Fruit fly (Drosophila melanogaster) whole organism, embryonic: Measurements from ENCODE around the gene CG43322.
A peak's percentile ranks its signal among the peaks of the same experiment; 100 is the strongest.

Experiments
- CG11696 ChIP-seq: fragments of 200-800 bp; sonication (Bioruptor generic); IDR thresholded peaks from 2 replicates; pipeline ENCODE4 v1.3.6; 2022; ENCODE audit warnings: missing biosample characterization, missing genetic modification characterization
- CG13424 ChIP-seq: fragments of 200-800 bp; sonication (Bioruptor generic); optimal IDR thresholded peaks from 2 replicates; lab custom pipeline; 2019; ENCODE audit warnings: missing biosample characterization, mild to moderate bottlenecking, missing genetic modification characterization, moderate library complexity
- CG1602 ChIP-seq: fragments of 200-800 bp; sonication (Bioruptor generic); optimal IDR thresholded peaks from 3 replicates; lab custom pipeline; 2016; ENCODE audit warnings: missing biosample characterization, missing genetic modification characterization
- CG17359 ChIP-seq: fragments of 200-800 bp; sonication (Bioruptor generic); optimal IDR thresholded peaks from 3 replicates; lab custom pipeline; 2018; ENCODE audit warnings: missing biosample characterization, mild to moderate bottlenecking, missing genetic modification characterization, moderate library complexity
- CG34376 ChIP-seq: fragments of 200-800 bp; sonication (Bioruptor generic); optimal IDR thresholded peaks from 2 replicates; lab custom pipeline; 2018; ENCODE audit warnings: missing biosample characterization, mild to moderate bottlenecking, missing genetic modification characterization
- CG5245 ChIP-seq: fragments of 200-800 bp; sonication (Bioruptor generic); optimal IDR thresholded peaks from 3 replicates; lab custom pipeline; 2016; ENCODE audit warnings: missing biosample characterization, missing genetic modification characterization
- CG6175 ChIP-seq: fragments of 200-800 bp; sonication (Bioruptor generic); IDR thresholded peaks from 3 replicates; pipeline ENCODE4 v1.3.6; 2022; ENCODE audit warnings: missing biosample characterization, missing genetic modification characterization
- CG6254 ChIP-seq: fragments of 200-800 bp; sonication (Bioruptor generic); optimal IDR thresholded peaks from 3 replicates; lab custom pipeline; 2017; ENCODE audit warnings: mild to moderate bottlenecking, missing biosample characterization, missing genetic modification reagents, missing genetic modification characterization
- CG7271 ChIP-seq: fragments of 200-800 bp; sonication (Bioruptor generic); optimal IDR thresholded peaks from 2 replicates; lab custom pipeline; 2018; ENCODE audit warnings: missing biosample characterization, mild to moderate bottlenecking, missing genetic modification characterization, moderate library complexity
- CG9609 ChIP-seq: fragments of 200-800 bp; sonication (Bioruptor generic); optimal IDR thresholded peaks from 3 replicates; lab custom pipeline; 2016; ENCODE audit warnings: missing biosample characterization, missing genetic modification characterization
- CkIIα-i1 ChIP-seq: fragments of 200-800 bp; sonication (Bioruptor generic); IDR thresholded peaks from 2 replicates; pipeline ENCODE4 v1.3.6; 2022; ENCODE audit warnings: missing biosample characterization, missing genetic modification characterization
- Dad ChIP-seq: fragments of 200-800 bp; sonication (Bioruptor generic); optimal IDR thresholded peaks from 3 replicates; lab custom pipeline; 2016; ENCODE audit warnings: missing biosample characterization, missing genetic modification characterization
- Dip2 ChIP-seq: fragments of 200-800 bp; sonication (Bioruptor generic); IDR thresholded peaks from 2 replicates; pipeline ENCODE4 v1.3.6; 2022; ENCODE audit warnings: missing biosample characterization, missing genetic modification characterization
- Doc2 ChIP-seq: fragments of 200-800 bp; sonication (Bioruptor generic); IDR thresholded peaks from 2 replicates; pipeline ENCODE4 v1.3.6; 2022; ENCODE audit warnings: missing biosample characterization, missing genetic modification characterization
- E2f1 ChIP-seq: fragments of 200-800 bp; sonication (Bioruptor generic); IDR thresholded peaks from 2 replicates; pipeline ENCODE4 v1.3.6; 2022; ENCODE audit warnings: missing biosample characterization, missing genetic modification characterization
- Ets65A ChIP-seq: fragments of 200-800 bp; sonication (Bioruptor generic); peaks from one replicate; lab custom pipeline; 2016; ENCODE audit warnings: missing biosample characterization, missing genetic modification characterization
- GATAe ChIP-seq: fragments of 200-800 bp; sonication (Bioruptor generic); conservative IDR thresholded peaks from 2 replicates; pipeline ENCODE4 v1.3.6; 2022; ENCODE audit warnings: missing biosample characterization, missing genetic modification characterization
- HLH4C ChIP-seq: fragments of 200-800 bp; sonication (Bioruptor generic); IDR thresholded peaks from 3 replicates; pipeline ENCODE4 v1.3.6; 2022; ENCODE audit warnings: missing biosample characterization, missing genetic modification characterization; ENCODE audit not compliant: partially characterized antibody
- MBD-R2 ChIP-seq: fragments of 200-800 bp; sonication (Bioruptor generic); IDR thresholded peaks from 2 replicates; pipeline ENCODE4 v1.3.6; 2022; ENCODE audit warnings: missing biosample characterization, missing genetic modification characterization
- Meics ChIP-seq: fragments of 200-800 bp; sonication (Bioruptor generic); optimal IDR thresholded peaks from 2 replicates; lab custom pipeline; 2017; ENCODE audit warnings: missing biosample characterization, mild to moderate bottlenecking, missing genetic modification characterization
- Nf-YC ChIP-seq: fragments of 200-800 bp; optimal IDR thresholded peaks from 3 replicates; lab custom pipeline; 2019; ENCODE audit warnings: missing biosample characterization, mild to moderate bottlenecking, missing genetic modification characterization, moderate library complexity
- Pdp1 ChIP-seq, 2 experiments: fragments of 200-800 bp; sonication (Bioruptor generic); optimal IDR thresholded peaks; 3 replicates each; lab custom pipeline; 2016; ENCODE audit warnings: missing biosample characterization in 2 of 2, missing genetic modification characterization in 2 of 2, mild to moderate bottlenecking in 1 of 2, moderate library complexity in 1 of 2
- Side ChIP-seq: fragments of 200-800 bp; sonication (Bioruptor generic); optimal IDR thresholded peaks from 2 replicates; lab custom pipeline; 2016; ENCODE audit warnings: missing biosample characterization, missing genetic modification characterization
- Tbp ChIP-seq: fragments of >200 bp; optimal IDR thresholded peaks from 2 replicates; lab custom pipeline; 2018; ENCODE audit warnings: missing biosample characterization, missing genetic modification characterization
- Usf ChIP-seq: fragments of 200-800 bp; sonication (Bioruptor generic); optimal IDR thresholded peaks from 2 replicates; lab custom pipeline; 2017; ENCODE audit warnings: missing genotype, missing biosample characterization, missing genetic modification characterization
- YL-1 ChIP-seq: fragments of 200-800 bp; sonication (Bioruptor generic); optimal IDR thresholded peaks from 3 replicates; lab custom pipeline; 2017; ENCODE audit warnings: missing biosample characterization, mild to moderate bottlenecking, missing genetic modification characterization
- ato ChIP-seq: fragments of 200-800 bp; sonication (Bioruptor generic); IDR thresholded peaks from 2 replicates; pipeline ENCODE4 v1.3.6; 2022; ENCODE audit warnings: missing biosample characterization, missing genetic modification characterization; ENCODE audit not compliant: partially characterized antibody
- bigmax ChIP-seq: fragments of 200-800 bp; sonication (Bioruptor generic); optimal IDR thresholded peaks from 2 replicates; lab custom pipeline; 2018; ENCODE audit warnings: missing biosample characterization, mild to moderate bottlenecking, missing genetic modification characterization
- cg ChIP-seq: fragments of 200-800 bp; sonication (Bioruptor generic); optimal IDR thresholded peaks from 3 replicates; lab custom pipeline; 2019; ENCODE audit warnings: missing biosample characterization, mild to moderate bottlenecking, missing genetic modification characterization, moderate library complexity
- chm ChIP-seq: fragments of 200-800 bp; sonication (Bioruptor generic); IDR thresholded peaks from 2 replicates; pipeline ENCODE4 v1.3.6; 2022; ENCODE audit warnings: missing biosample characterization, missing genetic modification characterization
- dm ChIP-seq: fragments of 200-800 bp; sonication (Bioruptor generic); optimal IDR thresholded peaks from 3 replicates; lab custom pipeline; 2016; ENCODE audit warnings: missing biosample characterization, missing genetic modification characterization
- dysf ChIP-seq: fragments of 200-800 bp; sonication (Bioruptor generic); IDR thresholded peaks from 3 replicates; pipeline ENCODE4 v1.3.6; 2022; ENCODE audit warnings: missing biosample characterization, missing genetic modification characterization
- ftz-f1 ChIP-seq: fragments of 200-800 bp; sonication (Bioruptor generic); optimal IDR thresholded peaks from 2 replicates; lab custom pipeline; 2016; ENCODE audit warnings: missing biosample characterization, missing genetic modification characterization
- fu2 ChIP-seq: fragments of 200-800 bp; sonication (Bioruptor generic); optimal IDR thresholded peaks from 2 replicates; lab custom pipeline; 2016; ENCODE audit warnings: missing biosample characterization, missing genetic modification characterization
- hbn ChIP-seq: fragments of 200-800 bp; sonication (Bioruptor generic); IDR thresholded peaks from 2 replicates; pipeline ENCODE4 v1.3.6; 2022; ENCODE audit warnings: missing biosample characterization, missing genetic modification characterization; ENCODE audit not compliant: partially characterized antibody
- hkb ChIP-seq, 2 experiments: fragments of 200-800 bp in 1 of 2; fragments of >200 bp in 1 of 2; sonication (Bioruptor generic) in 1 of 2; IDR thresholded peaks in 1 of 2; optimal IDR thresholded peaks in 1 of 2; 2 replicates each; pipeline versions ENCODE4 v1.3.6 to Lab custom; 2017 to 2022; ENCODE audit warnings: missing biosample characterization in 1 of 2, missing genetic modification characterization in 1 of 2
- jigr1 ChIP-seq: fragments of 200-800 bp; sonication (Bioruptor generic); IDR thresholded peaks from 3 replicates; pipeline ENCODE4 v1.3.6; 2022; ENCODE audit warnings: missing biosample characterization, missing genetic modification characterization
- lmd ChIP-seq: fragments of 200-800 bp; sonication (Bioruptor generic); IDR thresholded peaks from 2 replicates; pipeline ENCODE4 v1.3.6; 2022; ENCODE audit warnings: missing biosample characterization, missing genetic modification characterization
- lov ChIP-seq, 2 experiments: fragments of 200-800 bp in 1 of 2; fragments of >200 bp in 1 of 2; sonication (Bioruptor generic) in 1 of 2; IDR thresholded peaks in 1 of 2; optimal IDR thresholded peaks in 1 of 2; 2 replicates in 1 of 2; 3 replicates in 1 of 2; pipeline versions ENCODE4 v1.3.6 to Lab custom; 2017 to 2022; ENCODE audit warnings: missing biosample characterization in 1 of 2, missing genetic modification characterization in 1 of 2
- otp ChIP-seq: fragments of 200-800 bp; sonication (Bioruptor generic); IDR thresholded peaks from 3 replicates; pipeline ENCODE4, ENCODE4 v1.3.6; 2022; ENCODE audit warnings: missing biosample characterization, missing genetic modification characterization
- peb ChIP-seq: fragments of 200-800 bp; sonication (Bioruptor generic); IDR thresholded peaks from 2 replicates; pipeline ENCODE4 v1.3.6; 2022; ENCODE audit warnings: missing biosample characterization, missing genetic modification characterization
- pho ChIP-seq: fragments of 200-800 bp; sonication (Bioruptor generic); optimal IDR thresholded peaks from 2 replicates; lab custom pipeline; 2016; ENCODE audit warnings: missing biosample characterization, missing genetic modification characterization
- row ChIP-seq: fragments of 200-800 bp; sonication (Bioruptor generic); IDR thresholded peaks from 3 replicates; pipeline ENCODE4 v1.3.6; 2022; ENCODE audit warnings: missing biosample characterization, missing genetic modification characterization
- sens-2 ChIP-seq: fragments of 200-800 bp; sonication (Bioruptor generic); IDR thresholded peaks from 2 replicates; pipeline ENCODE4 v1.3.6; 2022; ENCODE audit warnings: missing biosample characterization, missing genetic modification characterization
- sim ChIP-seq: fragments of 200-800 bp; sonication (Bioruptor generic); IDR thresholded peaks from 2 replicates; pipeline ENCODE4 v1.3.6; 2022; ENCODE audit warnings: missing biosample characterization, missing genetic modification characterization
- slou ChIP-seq: fragments of 200-800 bp; sonication (Bioruptor generic); optimal IDR thresholded peaks from 3 replicates; lab custom pipeline; 2016; ENCODE audit warnings: missing biosample characterization, missing genetic modification characterization
- tio ChIP-seq: fragments of 200-800 bp; sonication (Bioruptor generic); optimal IDR thresholded peaks from 2 replicates; lab custom pipeline; 2017; ENCODE audit warnings: missing biosample characterization, missing genetic modification characterization, inconsistent platforms
- twi ChIP-seq: fragments of 200-800 bp; optimal IDR thresholded peaks from 2 replicates; lab custom pipeline; 2019; ENCODE audit warnings: missing biosample characterization, mild to moderate bottlenecking, missing genetic modification characterization, moderate library complexity
- unc-4 ChIP-seq: fragments of 200-800 bp; sonication (Bioruptor generic); IDR thresholded peaks from 2 replicates; pipeline ENCODE4 v1.3.6; 2022; ENCODE audit warnings: missing biosample characterization, missing genetic modification characterization; ENCODE audit not compliant: partially characterized antibody
- vnd ChIP-seq: fragments of 200-800 bp; sonication (Bioruptor generic); IDR thresholded peaks from 3 replicates; pipeline ENCODE4 v1.3.6; 2022; ENCODE audit warnings: missing biosample characterization, missing genetic modification characterization; ENCODE audit not compliant: partially characterized antibody
- yki ChIP-seq: fragments of >200 bp; optimal IDR thresholded peaks from 3 replicates; lab custom pipeline; 2018

The CG43322 gene

dm6 chr2L:6966309-6966708, 46.9 kb upstream of the CG43322 start (continued):
- TF ChIP-seq Dad (GFP tag; lab: Kevin White, UChicago) (no peak), tio (no peak), CG17359 (tag; lab: Kevin White, UChicago) (no peak), unc-4 (GFP tag; lab: Robert Waterston, UW) (no peak), hkb (optimal IDR thresholded peaks at IDR 0.05; lab: Kevin White, UChicago) (no peak), hkb (GFP tag; IDR thresholded peaks at IDR 0.05; lab: Robert Waterston, UW) (no peak), sim (no peak), CG6175 (GFP tag; lab: Robert Waterston, UW) (no peak), CG7271 (tag; lab: Kevin White, UChicago) (no peak), cg (peak; percentile 84), fu2 (GFP tag; lab: Kevin White, UChicago) (no peak), CG13424 (tag; lab: Kevin White, UChicago) (no peak), Meics (GFP tag; lab: Kevin White, UChicago) (no peak), otp (GFP tag; lab: Robert Waterston, UW) (no peak), ato (GFP tag; lab: Robert Waterston, UW) (no peak), Usf (GFP tag; lab: Kevin White, UChicago) (no peak), dm (GFP tag; lab: Kevin White, UChicago) (no peak), Tbp (GFP tag; lab: Kevin White, UChicago) (no peak), slou (GFP tag; lab: Kevin White, UChicago) (no peak), CG34376 (GFP tag; lab: Kevin White, UChicago) (peak; percentile 9), MBD-R2 (peak; percentile 31; the same call in 1 of the 2 replicates), vnd (GFP tag; lab: Robert Waterston, UW) (no peak), chm (GFP tag; lab: Robert Waterston, UW) (peak; percentile 40; the same call in 1 of the 2 replicates), Pdp1 (GFP tag; optimal IDR thresholded peaks at IDR 0.05; lab: Kevin White, UChicago) (no peak), lov (optimal IDR thresholded peaks at IDR 0.05; lab: Kevin White, UChicago) (no peak), lov (GFP tag; IDR thresholded peaks at IDR 0.05; lab: Robert Waterston, UW) (no peak), bigmax (GFP tag; lab: Kevin White, UChicago) (peak; percentile 97), CG9609 (GFP tag; lab: Kevin White, UChicago) (no peak), pho (no peak), dysf (GFP tag; lab: Robert Waterston, UW) (no peak), CG11696 (GFP tag; lab: Robert Waterston, UW) (no peak), yki (lab: Kevin White, UChicago) (no peak), CG1602 (GFP tag; lab: Kevin White, UChicago) (no peak), Side (GFP tag; lab: Kevin White, UChicago) (no peak), Doc2 (no peak), CG6254 (no peak), peb (no peak), CkIIα-i1 (no peak), ftz-f1 (GFP tag; lab: Kevin White, UChicago) (no peak), Ets65A (GFP tag; lab: Kevin White, UChicago) (no peak), YL-1 (peak; percentile 76), CG5245 (no peak), Dip2 (GFP tag; lab: Robert Waterston, UW) (no peak), jigr1 (GFP tag; lab: Robert Waterston, UW) (no peak), twi (tag; lab: Kevin White, UChicago) (no peak), row (GFP tag; lab: Robert Waterston, UW) (peak; percentile 20; the same call in 1 of the 3 replicates), hbn (GFP tag; lab: Robert Waterston, UW) (no peak; the same call in 1 of the 2 replicates), GATAe (no peak), lmd (no peak), Nf-YC (tag; lab: Kevin White, UChicago) (peak; percentile 9), HLH4C (GFP tag; lab: Robert Waterston, UW) (no peak), sens-2 (GFP tag; lab: Robert Waterston, UW) (no peak), E2f1 (GFP tag; lab: Robert Waterston, UW) (no peak)
